Worm (Caenorhabditis elegans) whole organism, L3 larva: Measurements from ENCODE around the gene R13D11.10.

Source experiments
- R02D3.7 ChIP-seq: fragments of 150-350 bp; optimal IDR thresholded peaks from 2 replicates; lab custom pipeline; 2014; ENCODE audit warnings: missing biosample characterization, missing genetic modification characterization
- ZK546.5 ChIP-seq: sonication (generic microtip); optimal IDR thresholded peaks from 2 replicates; lab custom pipeline; 2017; ENCODE audit warnings: missing biosample characterization, missing genetic modification characterization
- aly-2 ChIP-seq: fragments of 150-350 bp; optimal IDR thresholded peaks from 2 replicates; lab custom pipeline; 2014; ENCODE audit warnings: missing biosample characterization, missing genetic modification characterization
- ama-1 ChIP-seq: fragments of 150-350 bp; optimal IDR thresholded peaks from 2 replicates; lab custom pipeline; 2018
- ceh-16 ChIP-seq: sonication (generic microtip); optimal IDR thresholded peaks from 2 replicates; lab custom pipeline; 2017; ENCODE audit warnings: missing biosample characterization, missing genetic modification characterization
- ceh-28 ChIP-seq: fragments of 150-350 bp; optimal IDR thresholded peaks from 2 replicates; lab custom pipeline; 2014; ENCODE audit warnings: missing biosample characterization, missing genetic modification reagents, missing genetic modification characterization
- ceh-82 ChIP-seq: fragments of 150-350 bp; optimal IDR thresholded peaks from 2 replicates; lab custom pipeline; 2014; ENCODE audit warnings: missing biosample characterization, missing genetic modification characterization
- ceh-9 ChIP-seq: sonication (generic microtip); optimal IDR thresholded peaks from 2 replicates; lab custom pipeline; 2018; ENCODE audit warnings: missing biosample characterization, missing genetic modification characterization
- daf-12 ChIP-seq: fragments of 150-350 bp; optimal IDR thresholded peaks from 2 replicates; lab custom pipeline; 2014; ENCODE audit warnings: missing biosample characterization, missing genetic modification reagents, missing genetic modification characterization
- egl-27 ChIP-seq: sonication (generic microtip); optimal IDR thresholded peaks from 4 replicates; lab custom pipeline; 2017; ENCODE audit warnings: missing biosample characterization, missing genetic modification reagents, missing genetic modification characterization
- egl-5 ChIP-seq: fragments of 150-350 bp; optimal IDR thresholded peaks from 2 replicates; lab custom pipeline; 2017; ENCODE audit warnings: missing biosample characterization, missing genetic modification reagents, missing genetic modification characterization, inconsistent platforms
- elt-1 ChIP-seq: fragments of 150-350 bp; optimal IDR thresholded peaks from 2 replicates; lab custom pipeline; 2014; ENCODE audit warnings: missing biosample characterization, missing genetic modification characterization
- elt-2 ChIP-seq: sonication (generic microtip); optimal IDR thresholded peaks from 2 replicates; lab custom pipeline; 2016; ENCODE audit warnings: missing genetic modification reagents, mild to moderate bottlenecking, missing genetic modification characterization, missing compliant biosample characterization
- elt-3 ChIP-seq, 3 experiments: fragments of 150-350 bp in 1 of 3; sonication (generic microtip) in 2 of 3; optimal IDR thresholded peaks; 2 replicates in 2 of 3; 4 replicates in 1 of 3; lab custom pipeline; 2014 to 2017; ENCODE audit warnings: missing biosample characterization in 3 of 3, missing genetic modification characterization in 3 of 3
- eor-1 ChIP-seq, 2 experiments: fragments of 150-350 bp; optimal IDR thresholded peaks; 2 replicates each; lab custom pipeline; 2014 to 2018; ENCODE audit warnings: missing biosample characterization in 2 of 2, missing genetic modification characterization in 2 of 2
- fkh-10 ChIP-seq: sonication (generic microtip); optimal IDR thresholded peaks from 2 replicates; lab custom pipeline; 2017; ENCODE audit warnings: missing biosample characterization, missing genetic modification reagents, missing genetic modification characterization
- fkh-2 ChIP-seq: fragments of 150-350 bp; optimal IDR thresholded peaks from 2 replicates; lab custom pipeline; 2014; ENCODE audit warnings: missing biosample characterization, missing genetic modification reagents, missing genetic modification characterization
- fos-1 ChIP-seq: fragments of 150-350 bp; optimal IDR thresholded peaks from 2 replicates; lab custom pipeline; 2014; ENCODE audit warnings: missing biosample characterization, missing genetic modification characterization
- hmg-11 ChIP-seq: sonication (generic microtip); optimal IDR thresholded peaks from 2 replicates; lab custom pipeline; 2016; ENCODE audit warnings: missing genetic modification characterization, missing compliant biosample characterization
- jun-1 ChIP-seq: fragments of 150-350 bp; optimal IDR thresholded peaks from 2 replicates; lab custom pipeline; 2014; ENCODE audit warnings: missing biosample characterization, missing genetic modification reagents, missing genetic modification characterization
- lin-15B ChIP-seq: fragments of 150-350 bp; optimal IDR thresholded peaks from 2 replicates; lab custom pipeline; 2014; ENCODE audit warnings: missing biosample characterization, missing genetic modification characterization
- lin-39 ChIP-seq: fragments of 150-350 bp; optimal IDR thresholded peaks from 2 replicates; lab custom pipeline; 2018; ENCODE audit warnings: missing biosample characterization, missing genetic modification reagents, missing genetic modification characterization
- lsy-12 ChIP-seq: sonication (generic microtip); optimal IDR thresholded peaks from 2 replicates; lab custom pipeline; 2016; ENCODE audit warnings: mild to moderate bottlenecking, missing genetic modification characterization, missing compliant biosample characterization
- mdl-1 ChIP-seq: fragments of 150-350 bp; optimal IDR thresholded peaks from 2 replicates; lab custom pipeline; 2014; ENCODE audit warnings: missing biosample characterization, missing genetic modification characterization
- mml-1 ChIP-seq: fragments of 150-350 bp; sonication (generic microtip); optimal IDR thresholded peaks from 3 replicates; lab custom pipeline; 2014; ENCODE audit warnings: missing biosample characterization, missing genetic modification characterization
- nfya-1 ChIP-seq: sonication (generic microtip); optimal IDR thresholded peaks from 2 replicates; lab custom pipeline; 2017; ENCODE audit warnings: missing genetic modification characterization, mild to moderate bottlenecking, missing compliant biosample characterization, antibody characterized with exemption, moderate library complexity; ENCODE audit not compliant: insufficient read depth
- nhr-11 ChIP-seq: fragments of 150-350 bp; optimal IDR thresholded peaks from 2 replicates; lab custom pipeline; 2014; ENCODE audit warnings: missing biosample characterization, missing genetic modification characterization
- nhr-12 ChIP-seq: fragments of 150-350 bp; optimal IDR thresholded peaks from 2 replicates; lab custom pipeline; 2014; ENCODE audit warnings: missing biosample characterization, missing genetic modification characterization
- nhr-23 ChIP-seq: fragments of 150-350 bp; optimal IDR thresholded peaks from 2 replicates; lab custom pipeline; 2014; ENCODE audit warnings: missing biosample characterization, missing genetic modification reagents, missing genetic modification characterization
- nhr-237 ChIP-seq: fragments of 150-350 bp; optimal IDR thresholded peaks from 2 replicates; lab custom pipeline; 2014; ENCODE audit warnings: missing biosample characterization, missing genetic modification characterization
- nhr-25 ChIP-seq: sonication (generic microtip); optimal IDR thresholded peaks from 2 replicates; lab custom pipeline; 2017; ENCODE audit warnings: missing biosample characterization, missing genetic modification characterization
- nhr-28 ChIP-seq: fragments of 150-350 bp; optimal IDR thresholded peaks from 2 replicates; lab custom pipeline; 2014; ENCODE audit warnings: missing biosample characterization, missing genetic modification characterization
- nhr-43 ChIP-seq: sonication (generic microtip); optimal IDR thresholded peaks from 2 replicates; lab custom pipeline; 2016; ENCODE audit warnings: mild to moderate bottlenecking, missing genetic modification characterization, missing compliant biosample characterization; ENCODE audit not compliant: poor library complexity, severe bottlenecking
- nhr-67 ChIP-seq: fragments of 150-350 bp; optimal IDR thresholded peaks from 2 replicates; lab custom pipeline; 2014; ENCODE audit warnings: missing biosample characterization, missing genetic modification characterization
- nhr-76 ChIP-seq: fragments of 150-350 bp; sonication (generic microtip); optimal IDR thresholded peaks from 5 replicates; lab custom pipeline; 2014; ENCODE audit warnings: missing biosample characterization, missing genetic modification characterization
- nhr-77 ChIP-seq: fragments of 150-350 bp; optimal IDR thresholded peaks from 2 replicates; lab custom pipeline; 2014; ENCODE audit warnings: missing biosample characterization, missing genetic modification characterization
- pha-4 ChIP-seq: fragments of 150-350 bp; optimal IDR thresholded peaks from 2 replicates; lab custom pipeline; 2014; ENCODE audit warnings: missing biosample characterization, missing genetic modification reagents, missing genetic modification characterization
- pqm-1 ChIP-seq: fragments of 150-350 bp; optimal IDR thresholded peaks from 2 replicates; lab custom pipeline; 2017; ENCODE audit warnings: missing biosample characterization, missing genetic modification characterization, inconsistent platforms
- sea-2 ChIP-seq: fragments of 150-350 bp; sonication (generic microtip); optimal IDR thresholded peaks from 4 replicates; lab custom pipeline; 2014; ENCODE audit warnings: missing biosample characterization, missing genetic modification reagents, missing genetic modification characterization
- skn-1 ChIP-seq: fragments of 150-350 bp; optimal IDR thresholded peaks from 2 replicates; lab custom pipeline; 2014; ENCODE audit warnings: missing biosample characterization, missing genetic modification characterization
- snpc-4 ChIP-seq: fragments of 150-350 bp; optimal IDR thresholded peaks from 2 replicates; lab custom pipeline; 2014; ENCODE audit warnings: missing biosample characterization, missing genetic modification characterization
- tbx-2 ChIP-seq: sonication (generic microtip); optimal IDR thresholded peaks from 2 replicates; lab custom pipeline; 2016; ENCODE audit warnings: mild to moderate bottlenecking, missing genetic modification characterization, missing compliant biosample characterization
- unc-39 ChIP-seq: sonication (generic microtip); optimal IDR thresholded peaks from 4 replicates; lab custom pipeline; 2017; ENCODE audit warnings: missing biosample characterization, missing genetic modification characterization
- unc-62 ChIP-seq: fragments of 150-350 bp; sonication (generic microtip); optimal IDR thresholded peaks from 4 replicates; lab custom pipeline; 2014; ENCODE audit warnings: missing biosample characterization, missing genetic modification reagents, missing genetic modification characterization
- zag-1 ChIP-seq: fragments of 150-350 bp; optimal IDR thresholded peaks from 2 replicates; lab custom pipeline; 2014; ENCODE audit warnings: missing biosample characterization, missing genetic modification characterization
- ztf-11 ChIP-seq: fragments of 150-350 bp; optimal IDR thresholded peaks from 2 replicates; lab custom pipeline; 2014; ENCODE audit warnings: missing biosample characterization, missing genetic modification characterization
- ztf-4 ChIP-seq: fragments of 150-350 bp; optimal IDR thresholded peaks from 2 replicates; lab custom pipeline; 2014; ENCODE audit warnings: missing biosample characterization, missing genetic modification characterization

R13D11.10 gene

ce11 chrV:778339-778738 is 34.7 kb downstream of the R13D11.10 start, which contains the start of gene srbc-59:
Gene srbc-59, plus strand, starts transcription at chrV:778639.
- TF ChIP-seq elt-3 (tag; optimal IDR thresholded peaks at IDR 0.05; lab: Kevin White, UChicago), result no peak
- TF ChIP-seq pqm-1, result no peak
- no peak for TF ChIP-seq ama-1 (lab: Kevin White, UChicago)
- TF ChIP-seq nhr-11, result no peak
- TF ChIP-seq nhr-77 (tag; lab: Kevin White, UChicago), result no peak
- no peak for TF ChIP-seq unc-62
- TF ChIP-seq fkh-10, result no peak
- no peak for TF ChIP-seq egl-27
- no peak for TF ChIP-seq ztf-4 (tag; lab: Kevin White, UChicago)
- TF ChIP-seq pha-4 (tag; lab: Kevin White, UChicago), result no peak
- TF ChIP-seq nhr-67 (tag; lab: Kevin White, UChicago), result no peak
- no peak for TF ChIP-seq nhr-43
- TF ChIP-seq, all 47 proteins: peak for 0

ce11 chrV:777285-777684 is 35.7 kb downstream of the R13D11.10 start, which contains the start of gene R09E12.9:
Gene R09E12.9, plus strand, starts transcription at chrV:777600.
- TF ChIP-seq egl-27 (no peak), nhr-43 (no peak), nhr-23 (tag; lab: Kevin White, UChicago) (peak; percentile 45), mdl-1 (tag; lab: Kevin White, UChicago) (no peak), nhr-67 (tag; lab: Kevin White, UChicago) (no peak), ztf-11 (tag; lab: Kevin White, UChicago) (no peak), ZK546.5 (tag; lab: Kevin White, UChicago) (no peak), jun-1 (tag; lab: Kevin White, UChicago) (no peak), lin-39 (tag; lab: Kevin White, UChicago) (no peak), pqm-1 (no peak), ceh-9 (tag; lab: Kevin White, UChicago) (no peak), hmg-11 (tag; lab: Kevin White, UChicago) (no peak), ztf-4 (tag; lab: Kevin White, UChicago) (no peak), elt-1 (tag; lab: Kevin White, UChicago) (peak; percentile 50), ama-1 (lab: Kevin White, UChicago) (no peak), lin-15B (tag; lab: Kevin White, UChicago) (peak; percentile 15), ceh-82 (tag; lab: Kevin White, UChicago) (no peak), ceh-16 (tag; lab: Kevin White, UChicago) (no peak), fkh-2 (no peak), elt-2 (no peak), nhr-25 (tag; lab: Kevin White, UChicago) (peak; percentile 34), nhr-11 (no peak), nhr-28 (no peak), R02D3.7 (no peak), nhr-76 (tag; lab: Kevin White, UChicago) (peak; percentile 81), fkh-10 (no peak), nfya-1 (tag; lab: Kevin White, UChicago) (peak; percentile 31), egl-5 (tag; lab: Kevin White, UChicago) (no peak), tbx-2 (tag; lab: Kevin White, UChicago) (no peak), aly-2 (tag; lab: Kevin White, UChicago) (no peak), nhr-77 (tag; lab: Kevin White, UChicago) (peak; percentile 94), pha-4 (tag; lab: Kevin White, UChicago) (no peak), elt-3 (tag; optimal IDR thresholded peaks at IDR 0.05; lab: Kevin White, UChicago) (no peak), sea-2 (GFP tag; lab: Kevin White, UChicago) (no peak), skn-1 (tag; lab: Kevin White, UChicago) (no peak), mml-1 (tag; lab: Kevin White, UChicago) (no peak), eor-1 (tag; optimal IDR thresholded peaks at IDR 0.05; lab: Kevin White, UChicago) (no peak), unc-62 (no peak), unc-39 (tag; lab: Kevin White, UChicago) (no peak), ceh-28 (no peak), nhr-12 (tag; lab: Kevin White, UChicago) (no peak), zag-1 (tag; lab: Kevin White, UChicago) (no peak), snpc-4 (tag; lab: Kevin White, UChicago) (no peak), fos-1 (tag; lab: Kevin White, UChicago) (no peak), lsy-12 (tag; lab: Kevin White, UChicago) (no peak), daf-12 (tag; lab: Kevin White, UChicago) (no peak), nhr-237 (tag; lab: Kevin White, UChicago) (no peak)
